Worm (Caenorhabditis elegans): ENCODE results near the gene F55B12.2.

The F55B12.2 gene

DNA sequence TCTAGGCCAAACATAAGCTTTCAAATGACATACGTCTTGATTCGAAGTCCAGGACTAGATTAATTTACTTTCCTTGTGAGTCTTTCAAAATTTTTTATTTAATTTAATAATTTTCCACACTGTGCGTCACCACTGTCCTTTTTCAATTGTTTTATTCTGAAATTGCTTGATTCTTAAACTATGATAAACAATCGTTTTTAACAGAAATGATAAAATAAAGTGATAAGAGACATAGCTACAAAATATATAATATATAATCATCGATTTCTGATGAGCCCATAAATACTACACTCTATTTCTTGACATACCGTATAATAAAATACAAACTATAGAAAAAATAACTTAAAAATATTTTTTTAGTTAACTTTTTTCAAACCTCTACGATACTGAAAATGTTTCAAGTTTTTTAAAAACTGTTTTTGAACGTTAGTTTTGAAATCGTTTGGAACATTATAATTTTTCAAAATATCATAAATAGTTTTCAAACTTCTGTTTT lies 47.8 kb downstream of the F55B12.2 start, which contains the start of gene nas-24:
TSS of gene nas-24 (plus strand) at position 446 of the 496 bp plus-strand sequence.
- no peak for TF ChIP-seq ceh-13 (GFP tag; optimal IDR thresholded peaks at IDR 0.05)
- no peak for TF ChIP-seq ama-1 (optimal IDR thresholded peaks at IDR 0.05)
- no peak for TF ChIP-seq ceh-36 (tag; optimal IDR thresholded peaks at IDR 0.05)
- no peak for TF ChIP-seq ets-7 (tag; optimal IDR thresholded peaks at IDR 0.05)

DNA sequence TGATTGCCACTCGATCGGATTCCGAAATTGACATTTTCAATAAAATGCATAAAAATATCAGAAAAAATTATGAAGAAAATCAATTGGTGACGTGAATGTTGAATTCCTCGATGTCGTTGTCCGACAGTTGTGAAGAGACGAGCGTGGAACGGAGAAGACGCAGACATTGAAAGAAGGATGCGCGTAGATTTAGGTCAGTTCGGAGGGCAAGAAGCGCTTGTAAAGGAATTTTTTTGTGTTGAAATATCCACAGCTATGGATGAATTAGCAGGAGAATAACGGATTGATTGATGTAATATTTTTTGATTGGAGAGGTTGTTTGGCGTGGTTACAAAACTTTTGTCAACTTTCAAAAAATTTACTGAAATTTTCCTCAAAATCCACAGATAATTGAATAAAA lies 48.4 kb downstream of the F55B12.2 start, which contains the start of gene F20G2.3:
TSS of gene F20G2.3 (minus strand) at position 101 of the 400 bp plus-strand sequence.
- TF ChIP-seq ceh-13 (GFP tag; optimal IDR thresholded peaks at IDR 0.05) (no peak), tra-4 (tag; optimal IDR thresholded peaks at IDR 0.05) (no peak), tbx-37 (GFP tag; conservative IDR thresholded peaks at IDR 0.05) (no peak), flt-1 (GFP tag; IDR thresholded peaks at IDR 0.05) (no peak), ama-1 (optimal IDR thresholded peaks at IDR 0.05) (no peak), pes-1 (GFP tag; IDR thresholded peaks at IDR 0.05) (no peak), scrt-1 (GFP tag; IDR thresholded peaks at IDR 0.05) (no peak), B0310.2 (tag; optimal IDR thresholded peaks at IDR 0.05) (no peak), hmg-4 (GFP tag; optimal IDR thresholded peaks at IDR 0.05) (no peak), sea-1 (GFP tag; conservative IDR thresholded peaks at IDR 0.05) (no peak), aly-1 (tag; optimal IDR thresholded peaks at IDR 0.05) (no peak), ceh-36 (tag; optimal IDR thresholded peaks at IDR 0.05) (no peak), hnd-1 (tag; optimal IDR thresholded peaks at IDR 0.05) (no peak), hmbx-1 (tag; optimal IDR thresholded peaks at IDR 0.05) (no peak), F13C5.2 (tag; optimal IDR thresholded peaks at IDR 0.05) (no peak)

Data from whole organism, early embryonic.